Worm (Caenorhabditis elegans) whole organism, L2 larva: ENCODE data around the gene ufd-1.

Source experiments
- C34F6.9 ChIP-seq: fragments of 150-350 bp; optimal IDR thresholded peaks from 2 replicates; lab custom pipeline; 2014; ENCODE audit warnings: missing biosample characterization, missing genetic modification characterization
- F13H6.1 ChIP-seq: sonication (generic microtip); optimal IDR thresholded peaks from 2 replicates; lab custom pipeline; 2016; ENCODE audit warnings: missing genetic modification characterization, missing compliant biosample characterization
- Y55F3AM.14 ChIP-seq: fragments of 200-800 bp; sonication (Bioruptor generic); optimal IDR thresholded peaks from 2 replicates; lab custom pipeline; 2018; ENCODE audit warnings: mild to moderate bottlenecking, missing genetic modification characterization, missing compliant biosample characterization
- ZK546.5 ChIP-seq: sonication (generic microtip); optimal IDR thresholded peaks from 2 replicates; lab custom pipeline; 2017; ENCODE audit warnings: missing biosample characterization, missing genetic modification characterization
- alr-1 ChIP-seq: fragments of 150-350 bp; optimal IDR thresholded peaks from 2 replicates; lab custom pipeline; 2014; ENCODE audit warnings: missing biosample characterization, missing genetic modification characterization
- blmp-1 ChIP-seq: sonication (generic microtip); optimal IDR thresholded peaks from 2 replicates; lab custom pipeline; 2017; ENCODE audit warnings: missing genetic modification characterization, mild to moderate bottlenecking, missing compliant biosample characterization, antibody characterized with exemption, moderate library complexity; ENCODE audit not compliant: insufficient read depth
- ceh-16 ChIP-seq: fragments of 150-350 bp; optimal IDR thresholded peaks from 2 replicates; lab custom pipeline; 2014; ENCODE audit warnings: missing biosample characterization, missing genetic modification characterization
- crh-2 ChIP-seq: sonication (generic microtip); optimal IDR thresholded peaks from 2 replicates; lab custom pipeline; 2017; ENCODE audit warnings: missing biosample characterization, missing genetic modification characterization
- dmd-4 ChIP-seq: sonication (generic microtip); optimal IDR thresholded peaks from 2 replicates; lab custom pipeline; 2017; ENCODE audit warnings: missing biosample characterization, missing genetic modification characterization
- egl-27 ChIP-seq: sonication (generic microtip); optimal IDR thresholded peaks from 3 replicates; lab custom pipeline; 2017; ENCODE audit warnings: missing biosample characterization, missing genetic modification reagents, missing genetic modification characterization
- elt-1 ChIP-seq: fragments of 150-350 bp; optimal IDR thresholded peaks from 2 replicates; lab custom pipeline; 2014; ENCODE audit warnings: missing biosample characterization, missing genetic modification characterization
- elt-3 ChIP-seq: sonication (generic microtip); optimal IDR thresholded peaks from 2 replicates; lab custom pipeline; 2017; ENCODE audit warnings: missing biosample characterization, missing genetic modification characterization
- fos-1 ChIP-seq: fragments of 150-350 bp; optimal IDR thresholded peaks from 2 replicates; lab custom pipeline; 2014; ENCODE audit warnings: missing biosample characterization, missing genetic modification characterization
- gmeb-1 ChIP-seq: fragments of 150-350 bp; optimal IDR thresholded peaks from 2 replicates; lab custom pipeline; 2014; ENCODE audit warnings: missing biosample characterization, missing genetic modification characterization
- lin-11 ChIP-seq: fragments of 150-350 bp; sonication (generic microtip); optimal IDR thresholded peaks from 2 replicates; lab custom pipeline; 2014; ENCODE audit warnings: missing biosample characterization, missing genetic modification characterization, inconsistent platforms, mixed read lengths
- lin-39 ChIP-seq: fragments of 150-350 bp; optimal IDR thresholded peaks from 2 replicates; lab custom pipeline; 2014; ENCODE audit warnings: missing biosample characterization, missing genetic modification reagents, missing genetic modification characterization
- lsy-2 ChIP-seq, 2 experiments: fragments of 150-350 bp in 1 of 2; sonication (generic microtip) in 1 of 2; optimal IDR thresholded peaks; 2 replicates each; lab custom pipeline; 2014 to 2017; ENCODE audit warnings: missing biosample characterization in 2 of 2, missing genetic modification characterization in 2 of 2
- mbf-1 ChIP-seq: sonication (generic microtip); optimal IDR thresholded peaks from 2 replicates; lab custom pipeline; 2017; ENCODE audit warnings: missing biosample characterization, missing genetic modification characterization
- mdl-1 ChIP-seq, 2 experiments: fragments of 150-350 bp in 1 of 2; sonication (generic microtip) in 1 of 2; optimal IDR thresholded peaks; 2 replicates each; lab custom pipeline; 2017; ENCODE audit warnings: missing biosample characterization in 2 of 2, missing genetic modification characterization in 2 of 2
- nhr-10 ChIP-seq: sonication (generic microtip); optimal IDR thresholded peaks from 2 replicates; lab custom pipeline; 2017; ENCODE audit warnings: missing biosample characterization, missing genetic modification characterization
- nhr-11 ChIP-seq: fragments of 150-350 bp; optimal IDR thresholded peaks from 2 replicates; lab custom pipeline; 2014; ENCODE audit warnings: missing biosample characterization, missing genetic modification characterization
- nhr-12 ChIP-seq: fragments of 150-350 bp; optimal IDR thresholded peaks from 2 replicates; lab custom pipeline; 2014; ENCODE audit warnings: missing biosample characterization, missing genetic modification characterization
- nhr-129 ChIP-seq: fragments of 150-350 bp; optimal IDR thresholded peaks from 2 replicates; lab custom pipeline; 2014; ENCODE audit warnings: missing biosample characterization, missing genetic modification characterization
- nhr-21 ChIP-seq: fragments of 150-350 bp; optimal IDR thresholded peaks from 2 replicates; lab custom pipeline; 2014; ENCODE audit warnings: missing biosample characterization, missing genetic modification characterization
- nhr-237 ChIP-seq: fragments of 150-350 bp; optimal IDR thresholded peaks from 2 replicates; lab custom pipeline; 2014; ENCODE audit warnings: missing biosample characterization, missing genetic modification characterization
- nhr-25 ChIP-seq: fragments of 150-350 bp; sonication (generic microtip); optimal IDR thresholded peaks from 3 replicates; lab custom pipeline; 2014; ENCODE audit warnings: missing biosample characterization, missing genetic modification characterization
- nhr-6 ChIP-seq: fragments of 150-350 bp; optimal IDR thresholded peaks from 2 replicates; lab custom pipeline; 2014; ENCODE audit warnings: missing biosample characterization, missing genetic modification characterization
- nhr-77 ChIP-seq: fragments of 150-350 bp; optimal IDR thresholded peaks from 2 replicates; lab custom pipeline; 2014; ENCODE audit warnings: missing biosample characterization, missing genetic modification characterization
- peb-1 ChIP-seq: fragments of 150-350 bp; optimal IDR thresholded peaks from 2 replicates; lab custom pipeline; 2014; ENCODE audit warnings: missing biosample characterization, missing genetic modification characterization
- skn-1 ChIP-seq: sonication (generic microtip); optimal IDR thresholded peaks from 2 replicates; lab custom pipeline; 2017; ENCODE audit warnings: missing biosample characterization, missing genetic modification characterization
- sma-3 ChIP-seq: sonication (generic microtip); optimal IDR thresholded peaks from 2 replicates; lab custom pipeline; 2016; ENCODE audit warnings: missing genetic modification reagents, missing genetic modification characterization, missing compliant biosample characterization
- snpc-4 ChIP-seq: fragments of 150-350 bp; optimal IDR thresholded peaks from 2 replicates; lab custom pipeline; 2014; ENCODE audit warnings: missing biosample characterization, missing genetic modification characterization
- unc-39 ChIP-seq: fragments of 150-350 bp; optimal IDR thresholded peaks from 2 replicates; lab custom pipeline; 2014; ENCODE audit warnings: missing biosample characterization, missing genetic modification characterization
- unc-55 ChIP-seq: fragments of 150-350 bp; sonication (generic microtip); optimal IDR thresholded peaks from 3 replicates; lab custom pipeline; 2014; ENCODE audit warnings: missing biosample characterization, missing genetic modification reagents, missing genetic modification characterization
- unc-62 ChIP-seq: fragments of 150-350 bp; optimal IDR thresholded peaks from 2 replicates; lab custom pipeline; 2014; ENCODE audit warnings: missing biosample characterization, missing genetic modification reagents, missing genetic modification characterization
- zag-1 ChIP-seq: fragments of 150-350 bp; optimal IDR thresholded peaks from 2 replicates; lab custom pipeline; 2014; ENCODE audit warnings: missing biosample characterization, missing genetic modification characterization
- ztf-11 ChIP-seq: sonication (generic microtip); optimal IDR thresholded peaks from 2 replicates; lab custom pipeline; 2017; ENCODE audit warnings: missing biosample characterization, missing genetic modification characterization
- ztf-4 ChIP-seq: fragments of 150-350 bp; optimal IDR thresholded peaks from 2 replicates; lab custom pipeline; 2014; ENCODE audit warnings: missing biosample characterization, missing genetic modification characterization

The ufd-1 gene

DNA sequence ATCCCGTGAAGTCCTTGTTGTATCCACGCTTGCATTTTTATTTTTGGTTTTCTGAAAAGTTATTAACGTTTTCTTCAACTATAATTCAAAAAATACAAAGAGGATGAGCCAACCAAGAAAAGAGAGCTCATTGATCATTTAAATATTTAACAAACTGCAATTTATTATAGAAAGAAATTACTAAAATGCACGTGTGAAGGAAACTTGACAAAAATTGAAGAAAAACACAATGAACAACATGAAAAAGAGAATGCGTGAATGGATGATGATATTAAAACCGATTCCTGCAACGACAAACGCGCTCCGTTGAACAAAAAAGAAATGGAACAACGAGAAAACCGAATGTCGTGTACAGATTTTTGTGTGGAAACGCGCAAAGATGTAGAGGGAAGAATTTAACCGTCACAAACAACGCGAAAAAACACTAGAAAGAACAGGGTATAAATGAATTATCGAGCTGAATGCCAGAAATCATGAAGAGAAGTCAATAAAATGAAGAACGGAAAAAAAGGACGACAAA lies at the start of gene ufd-1:
TSS of gene ufd-1 (minus strand) at position 51 of the 520 bp plus-strand sequence.
- TF ChIP-seq unc-55: peak; percentile 1
- no peak for TF ChIP-seq peb-1 (tag; lab: Kevin White, UChicago)
- peak; percentile 47 for TF ChIP-seq nhr-129 (tag; lab: Kevin White, UChicago)
- TF ChIP-seq unc-62 (GFP tag; lab: Kevin White, UChicago): no peak
- TF ChIP-seq elt-3 (tag; lab: Kevin White, UChicago): no peak
- no peak for TF ChIP-seq blmp-1 (tag; lab: Kevin White, UChicago)
- TF ChIP-seq mbf-1 (tag; lab: Kevin White, UChicago): no peak
- no peak for TF ChIP-seq skn-1 (tag; lab: Kevin White, UChicago)
- no peak for TF ChIP-seq alr-1 (tag; lab: Kevin White, UChicago)
- no peak for TF ChIP-seq unc-39 (tag; lab: Kevin White, UChicago)
- no peak for TF ChIP-seq crh-2 (tag; lab: Kevin White, UChicago)
- TF ChIP-seq nhr-11: no peak
- TF ChIP-seq nhr-21 (tag; lab: Kevin White, UChicago): no peak
- no peak for TF ChIP-seq F13H6.1 (tag; lab: Kevin White, UChicago)
- TF ChIP-seq ztf-4 (tag; lab: Kevin White, UChicago): no peak
- TF ChIP-seq nhr-10 (tag; lab: Kevin White, UChicago): no peak
- TF ChIP-seq dmd-4 (tag; lab: Kevin White, UChicago): no peak
- no peak for TF ChIP-seq snpc-4 (tag; lab: Kevin White, UChicago)
- no peak for TF ChIP-seq nhr-25 (tag; lab: Kevin White, UChicago)
- TF ChIP-seq ztf-11 (tag; lab: Kevin White, UChicago): no peak
- TF ChIP-seq nhr-77 (tag; lab: Kevin White, UChicago): no peak
- TF ChIP-seq lsy-2 (tag; optimal IDR thresholded peaks at IDR 0.05; lab: Kevin White, UChicago): peak in 1 of 2 experiments; percentile 16
- TF ChIP-seq fos-1 (tag; lab: Kevin White, UChicago): peak; percentile 0
- TF ChIP-seq ceh-16: no peak
- TF ChIP-seq elt-1 (tag; lab: Kevin White, UChicago): no peak
- no peak for TF ChIP-seq Y55F3AM.14 (GFP tag; lab: Kevin White, UChicago)
- TF ChIP-seq egl-27: no peak
- no peak for TF ChIP-seq lin-11 (tag; lab: Kevin White, UChicago)
- no peak for TF ChIP-seq gmeb-1 (tag; lab: Kevin White, UChicago)

DNA sequence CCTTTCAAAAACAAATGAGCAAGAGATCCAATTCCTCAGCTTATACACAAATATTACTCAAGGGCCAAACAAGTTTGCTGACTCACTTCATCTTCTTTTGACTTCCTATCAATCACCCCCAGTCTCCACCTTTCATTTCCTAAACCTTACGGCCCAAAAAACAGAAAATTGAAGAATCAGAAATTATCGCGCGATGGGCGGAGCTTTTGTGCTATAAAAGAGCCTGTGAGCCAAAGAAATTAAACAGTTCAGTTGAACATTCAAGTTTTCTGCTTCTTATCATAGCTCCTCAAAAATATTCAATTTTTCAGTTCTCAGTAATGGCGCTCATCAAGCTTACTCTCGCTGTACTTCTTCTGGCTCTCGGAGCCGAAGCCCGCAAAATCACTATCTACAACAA lies 49.1 kb upstream of the ufd-1 start, which contains the start of gene thn-1:
TSS of gene thn-1 (plus strand) at position 301 of the 400 bp plus-strand sequence.
- TF ChIP-seq C34F6.9 (tag; lab: Kevin White, UChicago) (no peak), peb-1 (tag; lab: Kevin White, UChicago) (no peak), sma-3 (GFP tag; lab: Kevin White, UChicago) (no peak), nhr-25 (tag; lab: Kevin White, UChicago) (no peak), F13H6.1 (tag; lab: Kevin White, UChicago) (no peak), ZK546.5 (tag; lab: Kevin White, UChicago) (no peak), zag-1 (tag; lab: Kevin White, UChicago) (no peak), elt-1 (tag; lab: Kevin White, UChicago) (no peak), blmp-1 (tag; lab: Kevin White, UChicago) (no peak), ztf-4 (tag; lab: Kevin White, UChicago) (no peak), mdl-1 (tag; optimal IDR thresholded peaks at IDR 0.05; lab: Kevin White, UChicago) (no peak), lin-39 (tag; lab: Kevin White, UChicago) (no peak), nhr-12 (tag; lab: Kevin White, UChicago) (no peak), lin-11 (tag; lab: Kevin White, UChicago) (no peak), egl-27 (no peak), nhr-6 (tag; lab: Kevin White, UChicago) (no peak), nhr-237 (no peak)

ce11 chrIV:12378919-12379318 lies 48.2 kb upstream of the ufd-1 start:
- TF ChIP-seq fos-1 (tag; lab: Kevin White, UChicago): peak; percentile 75
- no peak for TF ChIP-seq nhr-21 (tag; lab: Kevin White, UChicago)
- TF ChIP-seq, all 48 proteins: peak for 1
